Comparison of ENCODE assay signal across 1 fruit fly cellular context in the genomic region with DNA sequence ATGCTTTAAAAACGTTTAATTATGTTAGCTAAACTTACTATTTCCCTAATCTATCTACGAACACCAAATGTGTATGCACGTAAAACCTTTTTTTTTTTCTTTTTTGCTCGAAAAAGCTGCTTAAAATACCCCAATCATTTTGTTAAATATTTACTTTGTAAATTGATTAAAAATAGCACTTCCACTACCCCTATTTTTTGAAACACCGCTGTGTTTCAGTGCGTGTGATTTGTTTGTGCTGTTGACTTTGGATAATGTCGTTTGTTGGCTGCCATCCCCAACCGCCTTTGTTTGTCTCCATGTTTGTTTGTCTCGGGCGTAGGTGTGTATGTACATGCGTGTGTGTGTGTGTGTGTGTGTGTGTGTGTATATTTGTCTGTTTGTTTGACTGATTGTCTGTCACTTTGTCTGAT.
A peak's percentile ranks its signal among the peaks of the same experiment; 100 is the strongest.
TF ChIP-seq lines count a peak whose summit lies in the region.

No protein-coding gene starts in this region.

TF ChIP-seq in whole organism, embryonic, 481 proteins besides CTCF, POLR2A, EP300 and RAD21 (continued from another document):
- TF ChIP-seq NFAT (GFP tag; IDR thresholded peaks at IDR 0.05; lab: Robert Waterston, UW) (0 out of 2 replicates have a peak, but pooled peaks have one; percentile 21), sob (GFP tag; IDR thresholded peaks at IDR 0.05; lab: Robert Waterston, UW) (0 out of 2 replicates have a peak, but pooled peaks have one; percentile 21), org-1 (GFP tag; optimal IDR thresholded peaks at IDR 0.05; lab: Kevin White, UChicago) (peak; percentile 67), chif (GFP tag; optimal IDR thresholded peaks at IDR 0.05; lab: Kevin White, UChicago) (peak in 1 of 2 experiments; percentile 58), sr (GFP tag; IDR thresholded peaks at IDR 0.05; lab: Robert Waterston, UW) (0 out of 3 replicates have a peak, but pooled peaks have one; percentile 5), CG17385 (GFP tag; optimal IDR thresholded peaks at IDR 0.05; lab: Kevin White, UChicago) (peak; percentile 15), CG3163 (GFP tag; optimal IDR thresholded peaks at IDR 0.05; lab: Kevin White, UChicago) (peak; percentile 13)
